Worm (Caenorhabditis elegans) whole organism, late embryonic: ENCODE data around the gene ZK177.12.

Experiments used
- che-1 ChIP-seq: sonication (generic microtip); optimal IDR thresholded peaks from 2 replicates; lab custom pipeline; 2016; ENCODE audit warnings: mild to moderate bottlenecking, missing genetic modification characterization, missing compliant biosample characterization
- elt-4 ChIP-seq: sonication (generic microtip); optimal IDR thresholded peaks from 2 replicates; lab custom pipeline; 2016; ENCODE audit warnings: missing genetic modification characterization, missing compliant biosample characterization
- ets-4 ChIP-seq: sonication (generic microtip); optimal IDR thresholded peaks from 2 replicates; lab custom pipeline; 2016; ENCODE audit warnings: missing genetic modification characterization, missing compliant biosample characterization
- fkh-10 ChIP-seq: fragments of 150-350 bp; optimal IDR thresholded peaks from 2 replicates; lab custom pipeline; 2014; ENCODE audit warnings: missing biosample characterization, missing genetic modification reagents, missing genetic modification characterization
- hlh-30 ChIP-seq: sonication (generic microtip); optimal IDR thresholded peaks from 2 replicates; lab custom pipeline; 2017; ENCODE audit warnings: antibody characterized with exemption, missing genetic modification characterization, missing compliant biosample characterization; ENCODE audit not compliant: insufficient read depth
- nfya-1 ChIP-seq: sonication (generic microtip); optimal IDR thresholded peaks from 2 replicates; lab custom pipeline; 2017; ENCODE audit warnings: missing genetic modification characterization, mild to moderate bottlenecking, missing compliant biosample characterization, antibody characterized with exemption, moderate library complexity
- nhr-232 ChIP-seq: sonication (generic microtip); optimal IDR thresholded peaks from 2 replicates; lab custom pipeline; 2016; ENCODE audit warnings: missing genetic modification characterization, missing compliant biosample characterization
- pha-4 ChIP-seq: fragments of 150-350 bp; optimal IDR thresholded peaks from 2 replicates; lab custom pipeline; 2018; ENCODE audit warnings: missing biosample characterization, missing genetic modification reagents, missing genetic modification characterization
- sdc-2 ChIP-seq: sonication (generic microtip); optimal IDR thresholded peaks from 2 replicates; lab custom pipeline; 2016; ENCODE audit warnings: missing genotype, missing genetic modification characterization, missing compliant biosample characterization
- syd-9 ChIP-seq: sonication (generic microtip); optimal IDR thresholded peaks from 2 replicates; lab custom pipeline; 2016; ENCODE audit warnings: mild to moderate bottlenecking, missing genetic modification characterization, moderate library complexity, missing compliant biosample characterization
- tbx-7 ChIP-seq: sonication (generic microtip); optimal IDR thresholded peaks from 2 replicates; lab custom pipeline; 2016; ENCODE audit warnings: missing genotype, missing genetic modification characterization, missing compliant biosample characterization

ce11 chrII:5515542-5515941 lies 6.0 kb upstream of the ZK177.12 start, which contains the start of gene ZK177.3:
- no peak for TF ChIP-seq pha-4
- no peak for TF ChIP-seq fkh-10 (GFP tag; lab: Kevin White, UChicago)
- no peak for TF ChIP-seq nfya-1 (tag; lab: Kevin White, UChicago)
- TF ChIP-seq ets-4 (tag; lab: Kevin White, UChicago): no peak
- no peak for TF ChIP-seq tbx-7
- no peak for TF ChIP-seq hlh-30
- TF ChIP-seq nhr-232 (tag; lab: Kevin White, UChicago): no peak
- no peak for TF ChIP-seq che-1
- no peak for TF ChIP-seq sdc-2
- no peak for TF ChIP-seq elt-4 (tag; lab: Kevin White, UChicago)
- TF ChIP-seq syd-9 (tag; lab: Kevin White, UChicago): no peak
